Fruit fly (Drosophila melanogaster) whole organism, embryonic: ENCODE results near the gene stol.

Experiments used
- BtbVII ChIP-seq: fragments of 200-800 bp; sonication (Bioruptor generic); optimal IDR thresholded peaks from 3 replicates; lab custom pipeline; 2017; ENCODE audit warnings: missing biosample characterization, mild to moderate bottlenecking, missing genetic modification characterization
- CG10543 ChIP-seq: fragments of 200-800 bp; sonication (Bioruptor generic); optimal IDR thresholded peaks from 3 replicates; lab custom pipeline; 2017; ENCODE audit warnings: missing biosample characterization, mild to moderate bottlenecking, missing genetic modification characterization, moderate library complexity
- CG11696 ChIP-seq: fragments of 200-800 bp; sonication (Bioruptor generic); IDR thresholded peaks from 2 replicates; pipeline ENCODE4 v1.3.6; 2022; ENCODE audit warnings: missing biosample characterization, missing genetic modification characterization
- CG12659 ChIP-seq: fragments of 200-800 bp; sonication (Bioruptor generic); optimal IDR thresholded peaks from 3 replicates; lab custom pipeline; 2017; ENCODE audit warnings: mild to moderate bottlenecking, missing biosample characterization, missing genetic modification reagents, missing genetic modification characterization
- CG15269 ChIP-seq: fragments of 200-800 bp; sonication (Bioruptor generic); optimal IDR thresholded peaks from 2 replicates; lab custom pipeline; 2018; ENCODE audit warnings: missing biosample characterization, mild to moderate bottlenecking, missing genetic modification characterization, moderate library complexity
- CG1647 ChIP-seq: fragments of 200-800 bp; sonication (Bioruptor generic); optimal IDR thresholded peaks from 3 replicates; lab custom pipeline; 2016; ENCODE audit warnings: missing biosample characterization, missing genetic modification characterization
- CG16863 ChIP-seq: fragments of 200-800 bp; sonication (Bioruptor generic); optimal IDR thresholded peaks from 3 replicates; lab custom pipeline; 2016; ENCODE audit warnings: missing biosample characterization, missing genetic modification characterization
- CG17361 ChIP-seq: fragments of 200-800 bp; sonication (Bioruptor generic); IDR thresholded peaks from 3 replicates; pipeline ENCODE4 v1.3.6; 2022; ENCODE audit warnings: missing biosample characterization, missing genetic modification characterization
- CG17802 ChIP-seq: fragments of 200-800 bp; sonication (Bioruptor generic); optimal IDR thresholded peaks from 2 replicates; lab custom pipeline; 2018; ENCODE audit warnings: missing biosample characterization, mild to moderate bottlenecking, missing genetic modification characterization, moderate library complexity
- CG32772 ChIP-seq: fragments of 200-800 bp; sonication (Bioruptor generic); IDR thresholded peaks from 2 replicates; pipeline ENCODE4 v1.3.6; 2022; ENCODE audit warnings: missing biosample characterization, missing genetic modification characterization
- CG34224 ChIP-seq: fragments of 200-800 bp; sonication (Bioruptor generic); IDR thresholded peaks from 3 replicates; pipeline ENCODE4 v1.3.6; 2022; ENCODE audit warnings: missing biosample characterization, missing genetic modification characterization; ENCODE audit not compliant: partially characterized antibody
- CG4282 ChIP-seq: fragments of 200-800 bp; sonication (Bioruptor generic); optimal IDR thresholded peaks from 2 replicates; lab custom pipeline; 2016; ENCODE audit warnings: missing biosample characterization, missing genetic modification characterization
- CG4424 ChIP-seq: fragments of 200-800 bp; sonication (Bioruptor generic); optimal IDR thresholded peaks from 3 replicates; lab custom pipeline; 2016; ENCODE audit warnings: missing biosample characterization, missing genetic modification characterization
- CG4707 ChIP-seq: fragments of 200-800 bp; sonication (Bioruptor generic); optimal IDR thresholded peaks from 2 replicates; lab custom pipeline; 2018; ENCODE audit warnings: missing biosample characterization, mild to moderate bottlenecking, missing genetic modification characterization, moderate library complexity
- CG4854 ChIP-seq: fragments of 200-800 bp; sonication (Bioruptor generic); optimal IDR thresholded peaks from 2 replicates; lab custom pipeline; 2016; ENCODE audit warnings: missing biosample characterization, missing genetic modification characterization, inconsistent platforms
- CG7556 ChIP-seq: fragments of 200-800 bp; sonication (Bioruptor generic); optimal IDR thresholded peaks from 2 replicates; lab custom pipeline; 2017; ENCODE audit warnings: missing biosample characterization, mild to moderate bottlenecking, missing genetic modification characterization
- CG7786 ChIP-seq: fragments of 200-800 bp; sonication (Bioruptor generic); optimal IDR thresholded peaks from 2 replicates; lab custom pipeline; 2016; ENCODE audit warnings: missing biosample characterization, missing genetic modification characterization
- CG9437 ChIP-seq: fragments of 200-800 bp; sonication (Bioruptor generic); optimal IDR thresholded peaks from 2 replicates; lab custom pipeline; 2018; ENCODE audit warnings: missing biosample characterization, mild to moderate bottlenecking, missing genetic modification characterization
- D19A ChIP-seq: fragments of 200-800 bp; optimal IDR thresholded peaks from 3 replicates; lab custom pipeline; 2019; ENCODE audit warnings: missing biosample characterization, mild to moderate bottlenecking, missing genetic modification characterization, moderate library complexity
- D19B ChIP-seq: fragments of 200-800 bp; sonication (Bioruptor generic); optimal IDR thresholded peaks from 2 replicates; lab custom pipeline; 2017; ENCODE audit warnings: missing biosample characterization, mild to moderate bottlenecking, missing genetic modification characterization
- Eip74EF ChIP-seq, 2 experiments: fragments of 200-800 bp in 1 of 2; fragments of >200 bp in 1 of 2; sonication (Bioruptor generic) in 1 of 2; optimal IDR thresholded peaks; 2 replicates each; lab custom pipeline; 2017 to 2019; ENCODE audit warnings: missing biosample characterization in 2 of 2, missing genetic modification characterization in 2 of 2, mild to moderate bottlenecking in 1 of 2, moderate library complexity in 1 of 2
- Fer1 ChIP-seq: fragments of 200-800 bp; sonication (Bioruptor generic); optimal IDR thresholded peaks from 2 replicates; lab custom pipeline; 2017; ENCODE audit warnings: missing biosample characterization, mild to moderate bottlenecking, missing genetic modification characterization
- HmgZ ChIP-seq: fragments of 200-800 bp; sonication (Bioruptor generic); optimal IDR thresholded peaks from 2 replicates; lab custom pipeline; 2018; ENCODE audit warnings: missing biosample characterization, mild to moderate bottlenecking, missing genetic modification characterization
- Hmr ChIP-seq: fragments of 200-800 bp; sonication (Bioruptor generic); optimal IDR thresholded peaks from 3 replicates; lab custom pipeline; 2017; ENCODE audit warnings: mild to moderate bottlenecking, missing biosample characterization, missing genetic modification reagents, missing genetic modification characterization
- Hmx ChIP-seq: fragments of 200-800 bp; sonication (Bioruptor generic); optimal IDR thresholded peaks from 2 replicates; lab custom pipeline; 2016; ENCODE audit warnings: missing biosample characterization, missing genetic modification characterization
- Hr51 ChIP-seq, 2 experiments: fragments of 200-800 bp; sonication (Bioruptor generic); optimal IDR thresholded peaks; 2 replicates in 1 of 2; 3 replicates in 1 of 2; lab custom pipeline; 2016 to 2018; ENCODE audit warnings: missing biosample characterization in 2 of 2, missing genetic modification characterization in 2 of 2, mild to moderate bottlenecking in 1 of 2, moderate library complexity in 1 of 2
- Hr78 ChIP-seq, 2 experiments: fragments of 200-800 bp in 1 of 2; fragments of >200 bp in 1 of 2; sonication (Bioruptor generic) in 1 of 2; optimal IDR thresholded peaks; 2 replicates each; lab custom pipeline; 2017 to 2019; ENCODE audit warnings: missing biosample characterization in 2 of 2, missing genetic modification characterization in 2 of 2, mild to moderate bottlenecking in 1 of 2, moderate library complexity in 1 of 2
- Max ChIP-seq: fragments of 200-800 bp; sonication (Bioruptor generic); optimal IDR thresholded peaks from 2 replicates; lab custom pipeline; 2016; ENCODE audit warnings: missing biosample characterization, mild to moderate bottlenecking, missing genetic modification characterization
- NC2α ChIP-seq: fragments of 200-800 bp; sonication (Bioruptor generic); optimal IDR thresholded peaks from 2 replicates; lab custom pipeline; 2016; ENCODE audit warnings: missing biosample characterization, missing genetic modification characterization
- NFAT ChIP-seq: fragments of 200-800 bp; sonication (Bioruptor generic); IDR thresholded peaks from 2 replicates; pipeline ENCODE4 v1.3.6; 2022; ENCODE audit warnings: missing biosample characterization, missing genetic modification characterization
- Opbp ChIP-seq: fragments of 200-800 bp; sonication (Bioruptor generic); IDR thresholded peaks from 3 replicates; pipeline ENCODE4 v1.3.6; 2022; ENCODE audit warnings: missing biosample characterization, missing genetic modification characterization; ENCODE audit not compliant: partially characterized antibody
- Sin3A ChIP-seq: fragments of >200 bp; optimal IDR thresholded peaks from 2 replicates; lab custom pipeline; 2018
- Xrp1 ChIP-seq: fragments of 200-800 bp; sonication (Bioruptor generic); IDR thresholded peaks from 2 replicates; pipeline ENCODE4 v1.3.6; 2022; ENCODE audit warnings: missing biosample characterization, missing genetic modification characterization
- ab ChIP-seq: fragments of 200-800 bp; sonication (Bioruptor generic); optimal IDR thresholded peaks from 2 replicates; lab custom pipeline; 2016; ENCODE audit warnings: missing biosample characterization, missing genetic modification characterization
- bowl ChIP-seq: fragments of 200-800 bp; sonication (Bioruptor generic); IDR thresholded peaks from 2 replicates; pipeline ENCODE4 v1.3.6; 2022; ENCODE audit warnings: missing biosample characterization, missing genetic modification characterization
- chif ChIP-seq, 2 experiments: fragments of 200-800 bp; sonication (Bioruptor generic); optimal IDR thresholded peaks; 3 replicates each; lab custom pipeline; 2016; ENCODE audit warnings: missing biosample characterization in 2 of 2, missing genetic modification characterization in 2 of 2
- crol ChIP-seq: fragments of 200-800 bp; sonication (Bioruptor generic); IDR thresholded peaks from 2 replicates; pipeline ENCODE4 v1.3.6; 2022; ENCODE audit warnings: missing biosample characterization, missing genetic modification characterization
- fd64A ChIP-seq: fragments of 200-800 bp; sonication (Bioruptor generic); optimal IDR thresholded peaks from 3 replicates; lab custom pipeline; 2018; ENCODE audit warnings: missing biosample characterization, mild to moderate bottlenecking, missing genetic modification characterization
- gem ChIP-seq: fragments of 200-800 bp; sonication (Bioruptor generic); optimal IDR thresholded peaks from 2 replicates; lab custom pipeline; 2019; ENCODE audit warnings: missing biosample characterization, mild to moderate bottlenecking, missing genetic modification characterization, moderate library complexity
- gfzf ChIP-seq: fragments of 200-800 bp; sonication (Bioruptor generic); optimal IDR thresholded peaks from 2 replicates; lab custom pipeline; 2016; ENCODE audit warnings: missing biosample characterization, mild to moderate bottlenecking, missing genetic modification characterization, moderate library complexity
- h ChIP-seq: fragments of >200 bp; optimal IDR thresholded peaks from 2 replicates; lab custom pipeline; 2017
- hbn ChIP-seq: fragments of 200-800 bp; sonication (Bioruptor generic); IDR thresholded peaks from 2 replicates; pipeline ENCODE4 v1.3.6; 2022; ENCODE audit warnings: missing biosample characterization, missing genetic modification characterization; ENCODE audit not compliant: partially characterized antibody
- kay ChIP-seq: fragments of 200-800 bp; sonication (Bioruptor generic); optimal IDR thresholded peaks from 2 replicates; lab custom pipeline; 2016; ENCODE audit warnings: missing biosample characterization, missing genetic modification characterization
- lbe ChIP-seq: fragments of 200-800 bp; sonication (Bioruptor generic); optimal IDR thresholded peaks from 2 replicates; lab custom pipeline; 2016; ENCODE audit warnings: missing biosample characterization, mild to moderate bottlenecking, missing genetic modification characterization
- pros ChIP-seq: fragments of 200-800 bp; sonication (Bioruptor generic); optimal IDR thresholded peaks from 3 replicates; lab custom pipeline; 2019; ENCODE audit warnings: missing biosample characterization, mild to moderate bottlenecking, missing genetic modification characterization, moderate library complexity
- sd ChIP-seq: fragments of 200-800 bp; sonication (Bioruptor generic); optimal IDR thresholded peaks from 3 replicates; lab custom pipeline; 2018; ENCODE audit warnings: missing biosample characterization, mild to moderate bottlenecking, missing genetic modification characterization, moderate library complexity
- stc ChIP-seq: fragments of 200-800 bp; sonication (Bioruptor generic); IDR thresholded peaks from 2 replicates; pipeline ENCODE4 v1.3.6; 2022; ENCODE audit warnings: missing biosample characterization, missing genetic modification characterization
- tgo ChIP-seq: fragments of 200-800 bp; sonication (Bioruptor generic); IDR thresholded peaks from 3 replicates; pipeline ENCODE4 v1.3.6; 2022; ENCODE audit warnings: missing biosample characterization, missing genetic modification characterization
- trem ChIP-seq: fragments of 200-800 bp; optimal IDR thresholded peaks from 3 replicates; lab custom pipeline; 2019; ENCODE audit warnings: missing biosample characterization, mild to moderate bottlenecking, missing genetic modification characterization, moderate library complexity
- ttk ChIP-seq: fragments of 200-800 bp; sonication (Bioruptor generic); IDR thresholded peaks from 2 replicates; pipeline ENCODE4 v2.1.2; 2022; ENCODE audit warnings: missing biosample characterization, missing genetic modification characterization
- zfh1 ChIP-seq: fragments of 200-800 bp; sonication (Bioruptor generic); IDR thresholded peaks from 3 replicates; pipeline ENCODE4 v1.3.6; 2022; ENCODE audit warnings: missing biosample characterization, missing genetic modification characterization

stol gene

dm6 chr2L:15762466-15762865 lies 44.4 kb upstream of the stol start, which contains the start of gene Gli (continued):
- TF ChIP-seq CG17361 (GFP tag; lab: Robert Waterston, UW) (no peak), CG12659 (no peak), HmgZ (tag; lab: Kevin White, UChicago) (peak; percentile 68), tgo (GFP tag; lab: Robert Waterston, UW) (no peak), gem (tag; lab: Kevin White, UChicago) (no peak), CG1647 (GFP tag; lab: Kevin White, UChicago) (no peak), Xrp1 (GFP tag; lab: Robert Waterston, UW) (peak; percentile 40; the same call in 1 of the 2 replicates), ab (no peak), crol (GFP tag; lab: Robert Waterston, UW) (no peak), CG34224 (GFP tag; lab: Robert Waterston, UW) (peak; percentile 49; the same call in 2 of the 3 replicates), zfh1 (GFP tag; lab: Robert Waterston, UW) (peak; percentile 57; the same call in 2 of the 3 replicates), Fer1 (GFP tag; lab: Kevin White, UChicago) (peak; percentile 56), Opbp (GFP tag; lab: Robert Waterston, UW) (peak; percentile 63; the same call in 2 of the 3 replicates), Hmr (no peak), CG17802 (tag; lab: Kevin White, UChicago) (no peak), CG11696 (GFP tag; lab: Robert Waterston, UW) (0 out of 2 replicates have a peak, but pooled peaks have one; percentile 21), CG10543 (GFP tag; lab: Kevin White, UChicago) (peak; percentile 78), CG16863 (no peak), D19A (tag; lab: Kevin White, UChicago) (no peak), Hmx (no peak), chif (GFP tag; optimal IDR thresholded peaks at IDR 0.05; lab: Kevin White, UChicago) (no peak), CG32772 (GFP tag; lab: Robert Waterston, UW) (no peak), BtbVII (peak; percentile 58), CG4282 (GFP tag; lab: Kevin White, UChicago) (no peak), Hr51 (GFP tag; optimal IDR thresholded peaks at IDR 0.05; lab: Kevin White, UChicago) (no peak), lbe (GFP tag; lab: Kevin White, UChicago) (no peak), h (lab: Kevin White, UChicago) (no peak), gfzf (GFP tag; lab: Kevin White, UChicago) (no peak), CG4424 (GFP tag; lab: Kevin White, UChicago) (no peak), fd64A (GFP tag; lab: Kevin White, UChicago) (no peak), hbn (no peak), CG4707 (GFP tag; lab: Kevin White, UChicago) (no peak), Max (GFP tag; lab: Kevin White, UChicago) (no peak), NC2α (GFP tag; lab: Kevin White, UChicago) (no peak), Eip74EF (GFP tag; optimal IDR thresholded peaks at IDR 0.05; lab: Kevin White, UChicago) (peak in 1 of 2 experiments; percentile 48), CG7786 (GFP tag; lab: Kevin White, UChicago) (peak; percentile 19), sd (tag; lab: Kevin White, UChicago) (no peak), CG15269 (tag; lab: Kevin White, UChicago) (no peak), stc (GFP tag; lab: Robert Waterston, UW) (peak; percentile 33; the same call in 1 of the 2 replicates), kay (GFP tag; lab: Kevin White, UChicago) (peak; percentile 21), Sin3A (lab: Kevin White, UChicago) (no peak), pros (GFP tag; lab: Kevin White, UChicago) (peak; percentile 63), NFAT (GFP tag; lab: Robert Waterston, UW) (peak; percentile 51; the same call in 1 of the 2 replicates), CG9437 (GFP tag; lab: Kevin White, UChicago) (peak; percentile 43), CG7556 (GFP tag; lab: Kevin White, UChicago) (no peak), Hr78 (GFP tag; optimal IDR thresholded peaks at IDR 0.05; lab: Kevin White, UChicago) (peak in 1 of 2 experiments; percentile 80), bowl (GFP tag; lab: Robert Waterston, UW) (no peak), trem (tag; lab: Kevin White, UChicago) (peak; percentile 9), ttk (no peak), CG4854 (GFP tag; lab: Kevin White, UChicago) (no peak), D19B (GFP tag; lab: Kevin White, UChicago) (no peak)
